Worm (Caenorhabditis elegans) whole organism, L1 larva: Measurements from ENCODE around the gene faah-5.

Source experiments
- C04F5.9 ChIP-seq: sonication (generic microtip); optimal IDR thresholded peaks from 2 replicates; lab custom pipeline; 2016; ENCODE audit warnings: missing genetic modification characterization, missing compliant biosample characterization
- aly-2 ChIP-seq: fragments of 150-350 bp; optimal IDR thresholded peaks from 2 replicates; lab custom pipeline; 2014; ENCODE audit warnings: missing biosample characterization, missing genetic modification characterization
- ama-1 ChIP-seq: fragments of 150-350 bp; optimal IDR thresholded peaks from 2 replicates; lab custom pipeline; 2014
- ceh-8 ChIP-seq: fragments of 200-800 bp; sonication (Bioruptor generic); optimal IDR thresholded peaks from 2 replicates; lab custom pipeline; 2018; ENCODE audit warnings: mild to moderate bottlenecking, missing genetic modification characterization, moderate library complexity, missing compliant biosample characterization
- ceh-82 ChIP-seq, 3 experiments: fragments of 150-350 bp in 1 of 3; sonication (generic microtip) in 2 of 3; optimal IDR thresholded peaks; 2 replicates each; lab custom pipeline; 2014 to 2017; ENCODE audit warnings: missing biosample characterization in 3 of 3, missing genetic modification characterization in 3 of 3
- ceh-90 ChIP-seq: sonication (generic microtip); optimal IDR thresholded peaks from 2 replicates; lab custom pipeline; 2016; ENCODE audit warnings: missing genetic modification characterization, missing compliant biosample characterization
- ces-1 ChIP-seq: fragments of 150-350 bp; optimal IDR thresholded peaks from 2 replicates; lab custom pipeline; 2014; ENCODE audit warnings: missing biosample characterization, missing genetic modification reagents, missing genetic modification characterization
- dsc-1 ChIP-seq: sonication (generic microtip); optimal IDR thresholded peaks from 2 replicates; lab custom pipeline; 2016; ENCODE audit warnings: mild to moderate bottlenecking, missing genetic modification characterization, missing compliant biosample characterization
- efl-1 ChIP-seq, 4 experiments: fragments of 150-350 bp; optimal IDR thresholded peaks in 3 of 4; peaks in 1 of 4; 1 replicate in 1 of 4; 2 replicates in 3 of 4; lab custom pipeline; 2014; ENCODE audit warnings: missing biosample characterization in 2 of 4, missing genetic modification characterization in 2 of 4, missing genetic modification reagents in 2 of 4
- efl-3 ChIP-seq: fragments of 200-800 bp; sonication (Bioruptor generic); optimal IDR thresholded peaks from 2 replicates; lab custom pipeline; 2018; ENCODE audit warnings: mild to moderate bottlenecking, missing genetic modification characterization, missing compliant biosample characterization
- egl-13 ChIP-seq: sonication (generic microtip); optimal IDR thresholded peaks from 2 replicates; lab custom pipeline; 2016; ENCODE audit warnings: missing genotype, missing genetic modification reagents, missing genetic modification characterization, missing compliant biosample characterization
- egl-27 ChIP-seq, 2 experiments: fragments of 150-350 bp in 1 of 2; sonication (generic microtip); optimal IDR thresholded peaks; 3 replicates each; lab custom pipeline; 2017 to 2018; ENCODE audit warnings: missing biosample characterization in 2 of 2, missing genetic modification characterization in 2 of 2, missing genetic modification reagents in 2 of 2
- elt-2 ChIP-seq: sonication (generic microtip); optimal IDR thresholded peaks from 2 replicates; lab custom pipeline; 2016; ENCODE audit warnings: missing genetic modification characterization, mild to moderate bottlenecking, inconsistent platforms, missing compliant biosample characterization, missing genetic modification reagents
- elt-3 ChIP-seq, 6 experiments: fragments of 150-350 bp in 1 of 6; sonication (generic microtip); optimal IDR thresholded peaks; 2 replicates each; lab custom pipeline; 2017 to 2018; ENCODE audit warnings: missing biosample characterization in 6 of 6, missing genetic modification characterization in 6 of 6, inconsistent platforms in 1 of 6
- ets-5 ChIP-seq: fragments of 200-800 bp; sonication (Bioruptor generic); IDR thresholded peaks from 2 replicates; pipeline ENCODE4 v1.3.6; 2022; ENCODE audit warnings: missing genetic modification characterization, missing compliant biosample characterization
- fkh-8 ChIP-seq: sonication (generic microtip); optimal IDR thresholded peaks from 2 replicates; lab custom pipeline; 2016; ENCODE audit warnings: mild to moderate bottlenecking, missing genetic modification characterization, missing compliant biosample characterization
- hpl-2 ChIP-seq: fragments of 150-350 bp; optimal IDR thresholded peaks from 2 replicates; lab custom pipeline; 2014; ENCODE audit warnings: missing biosample characterization, missing genetic modification reagents, missing genetic modification characterization
- irx-1 ChIP-seq: sonication (generic microtip); optimal IDR thresholded peaks from 2 replicates; lab custom pipeline; 2016; ENCODE audit warnings: missing genetic modification characterization, missing compliant biosample characterization
- isw-1 ChIP-seq: fragments of 200-800 bp; sonication (Bioruptor generic); IDR thresholded peaks from 2 replicates; pipeline ENCODE4 v1.3.6; 2022; ENCODE audit warnings: missing genetic modification characterization, missing compliant biosample characterization
- lin-13 ChIP-seq: fragments of 150-350 bp; optimal IDR thresholded peaks from 2 replicates; lab custom pipeline; 2014; ENCODE audit warnings: missing biosample characterization, missing genetic modification reagents, missing genetic modification characterization
- lin-14 ChIP-seq: fragments of 200-800 bp; sonication (Bioruptor generic); optimal IDR thresholded peaks from 2 replicates; lab custom pipeline; 2018; ENCODE audit warnings: mild to moderate bottlenecking, missing genetic modification characterization, moderate library complexity, missing compliant biosample characterization
- lin-35 ChIP-seq, 2 experiments: fragments of 150-350 bp; optimal IDR thresholded peaks; 2 replicates each; lab custom pipeline; 2014; ENCODE audit warnings: missing biosample characterization in 2 of 2, missing genetic modification characterization in 2 of 2, missing genetic modification reagents in 2 of 2
- lir-3 ChIP-seq: sonication (generic microtip); optimal IDR thresholded peaks from 2 replicates; lab custom pipeline; 2016; ENCODE audit warnings: mild to moderate bottlenecking, missing genetic modification characterization, moderate library complexity, missing compliant biosample characterization; ENCODE audit not compliant: poor library complexity
- lsy-2 ChIP-seq, 2 experiments: fragments of 150-350 bp; optimal IDR thresholded peaks; 2 replicates each; lab custom pipeline; 2014; ENCODE audit warnings: missing biosample characterization in 2 of 2, missing genetic modification characterization in 2 of 2
- mep-1 ChIP-seq: fragments of 150-350 bp; optimal IDR thresholded peaks from 2 replicates; lab custom pipeline; 2014; ENCODE audit warnings: missing biosample characterization, missing genetic modification characterization
- nhr-11 ChIP-seq: fragments of 150-350 bp; optimal IDR thresholded peaks from 2 replicates; lab custom pipeline; 2014; ENCODE audit warnings: missing biosample characterization, missing genetic modification characterization
- nhr-12 ChIP-seq: sonication (generic microtip); optimal IDR thresholded peaks from 2 replicates; lab custom pipeline; 2017; ENCODE audit warnings: missing biosample characterization, missing genetic modification characterization
- nhr-19 ChIP-seq: fragments of 200-800 bp; sonication (Bioruptor generic); conservative IDR thresholded peaks from 2 replicates; pipeline ENCODE4 v1.3.6; 2022; ENCODE audit warnings: missing genetic modification characterization, missing compliant biosample characterization
- nhr-20 ChIP-seq: sonication (generic microtip); optimal IDR thresholded peaks from 2 replicates; lab custom pipeline; 2016; ENCODE audit warnings: mild to moderate bottlenecking, missing genetic modification characterization, missing compliant biosample characterization
- nhr-237 ChIP-seq: fragments of 150-350 bp; optimal IDR thresholded peaks from 2 replicates; lab custom pipeline; 2014; ENCODE audit warnings: missing biosample characterization, missing genetic modification characterization
- nhr-28 ChIP-seq: fragments of 150-350 bp; optimal IDR thresholded peaks from 2 replicates; lab custom pipeline; 2014; ENCODE audit warnings: missing biosample characterization, missing genetic modification characterization
- nhr-47 ChIP-seq: sonication (generic microtip); optimal IDR thresholded peaks from 2 replicates; lab custom pipeline; 2016; ENCODE audit warnings: mild to moderate bottlenecking, missing genetic modification characterization, moderate library complexity, missing compliant biosample characterization
- nhr-71 ChIP-seq: sonication (generic microtip); optimal IDR thresholded peaks from 2 replicates; lab custom pipeline; 2016; ENCODE audit warnings: mild to moderate bottlenecking, missing genetic modification characterization, moderate library complexity, missing compliant biosample characterization
- nhr-85 ChIP-seq: sonication (generic microtip); peaks from one replicate; lab custom pipeline; 2016; ENCODE audit warnings: missing genetic modification characterization, inconsistent platforms, missing compliant biosample characterization
- pag-3 ChIP-seq: sonication (generic microtip); optimal IDR thresholded peaks from 2 replicates; lab custom pipeline; 2017; ENCODE audit warnings: missing genetic modification characterization, mild to moderate bottlenecking, missing compliant biosample characterization, antibody characterized with exemption, borderline replicate concordance; ENCODE audit not compliant: insufficient read depth
- pax-3 ChIP-seq: fragments of 200-800 bp; sonication (Bioruptor generic); optimal IDR thresholded peaks from 2 replicates; lab custom pipeline; 2018; ENCODE audit warnings: mild to moderate bottlenecking, missing genetic modification characterization, moderate library complexity, missing compliant biosample characterization
- rnt-1 ChIP-seq: sonication (generic microtip); optimal IDR thresholded peaks from 2 replicates; lab custom pipeline; 2016; ENCODE audit warnings: mild to moderate bottlenecking, missing genetic modification characterization, moderate library complexity, missing compliant biosample characterization
- snpc-4 ChIP-seq: fragments of 150-350 bp; optimal IDR thresholded peaks from 2 replicates; lab custom pipeline; 2014; ENCODE audit warnings: missing biosample characterization, missing genetic modification characterization
- snu-23 ChIP-seq: sonication (generic microtip); optimal IDR thresholded peaks from 2 replicates; lab custom pipeline; 2016; ENCODE audit warnings: missing genetic modification characterization, missing compliant biosample characterization
- sox-4 ChIP-seq: sonication (generic microtip); optimal IDR thresholded peaks from 2 replicates; lab custom pipeline; 2016; ENCODE audit warnings: missing genetic modification characterization, missing compliant biosample characterization
- sup-37 ChIP-seq: fragments of 200-800 bp; sonication (Bioruptor generic); optimal IDR thresholded peaks from 2 replicates; lab custom pipeline; 2018; ENCODE audit warnings: mild to moderate bottlenecking, missing genetic modification characterization, missing compliant biosample characterization
- swsn-7 ChIP-seq: sonication (generic microtip); optimal IDR thresholded peaks from 2 replicates; lab custom pipeline; 2016; ENCODE audit warnings: missing genetic modification characterization, missing compliant biosample characterization
- tlp-1 ChIP-seq: fragments of 150-350 bp; optimal IDR thresholded peaks from 2 replicates; lab custom pipeline; 2014; ENCODE audit warnings: missing biosample characterization, missing genetic modification characterization
- unc-62 ChIP-seq: fragments of 150-350 bp; optimal IDR thresholded peaks from 2 replicates; lab custom pipeline; 2014; ENCODE audit warnings: missing biosample characterization, missing genetic modification reagents, missing genetic modification characterization
- unc-98 ChIP-seq: fragments of 200-800 bp; sonication (Bioruptor generic); IDR thresholded peaks from 2 replicates; pipeline ENCODE4 v1.3.6; 2022; ENCODE audit warnings: missing genetic modification characterization, missing compliant biosample characterization
- vab-15 ChIP-seq: sonication (generic microtip); optimal IDR thresholded peaks from 2 replicates; lab custom pipeline; 2017; ENCODE audit warnings: missing genotype, mild to moderate bottlenecking, missing genetic modification characterization, missing compliant biosample characterization
- xbp-1 ChIP-seq: sonication (generic microtip); optimal IDR thresholded peaks from 2 replicates; lab custom pipeline; 2016; ENCODE audit warnings: missing genetic modification characterization, missing compliant biosample characterization
- zag-1 ChIP-seq: fragments of 150-350 bp; optimal IDR thresholded peaks from 2 replicates; lab custom pipeline; 2014; ENCODE audit warnings: missing biosample characterization, missing genetic modification characterization
- ztf-11 ChIP-seq, 2 experiments: sonication (generic microtip); optimal IDR thresholded peaks; 2 replicates each; lab custom pipeline; 2016 to 2017; ENCODE audit warnings: missing genetic modification characterization in 2 of 2, missing biosample characterization in 1 of 2, missing compliant biosample characterization in 1 of 2

faah-5 gene

ce11 chrIII:11935948-11936280, 44.7 kb upstream of the faah-5 start (continued):
- TF ChIP-seq elt-2: no peak
- no peak for TF ChIP-seq ces-1 (GFP tag; lab: Kevin White, UChicago)
- no peak for TF ChIP-seq nhr-20 (tag; lab: Kevin White, UChicago)
- TF ChIP-seq elt-3 (tag; optimal IDR thresholded peaks at IDR 0.05; lab: Kevin White, UChicago): no peak
- TF ChIP-seq tlp-1: no peak
- no peak for TF ChIP-seq lir-3 (tag; lab: Kevin White, UChicago)
- TF ChIP-seq lin-13 (GFP tag; lab: Kevin White, UChicago): no peak
- no peak for TF ChIP-seq sup-37 (GFP tag; lab: Kevin White, UChicago)
- peak; percentile 13 for TF ChIP-seq snu-23
- TF ChIP-seq egl-13 (tag; lab: Kevin White, UChicago): peak; percentile 75
- TF ChIP-seq dsc-1 (tag; lab: Kevin White, UChicago): peak; percentile 31
- no peak for TF ChIP-seq irx-1 (tag; lab: Kevin White, UChicago)
- TF ChIP-seq efl-1 (optimal IDR thresholded peaks at IDR 0.05; lab: Kevin White, UChicago): no peak
- peak in 1 of 2 experiments; percentile 92 for TF ChIP-seq efl-1 (GFP tag; optimal IDR thresholded peaks at IDR 0.05 in 1 of 2; lab: Kevin White, UChicago)
- TF ChIP-seq hpl-2 (GFP tag; lab: Kevin White, UChicago): no peak
- peak; percentile 11 for TF ChIP-seq isw-1 (GFP tag; lab: Robert Waterston, UW)
- no peak for TF ChIP-seq vab-15 (tag; lab: Kevin White, UChicago)
- no peak for TF ChIP-seq ets-5
- no peak for TF ChIP-seq pag-3 (tag; lab: Kevin White, UChicago)
- no peak for TF ChIP-seq nhr-12 (tag; lab: Kevin White, UChicago)
- no peak for TF ChIP-seq nhr-28
- no peak for TF ChIP-seq nhr-11 (tag; lab: Kevin White, UChicago)
- no peak for TF ChIP-seq nhr-237 (tag; lab: Kevin White, UChicago)
- TF ChIP-seq C04F5.9: no peak
- TF ChIP-seq rnt-1 (tag; lab: Kevin White, UChicago): no peak
- TF ChIP-seq zag-1: no peak
- peak; percentile 14 for TF ChIP-seq snpc-4
- peak; percentile 90 for TF ChIP-seq fkh-8
- no peak for TF ChIP-seq unc-98 (GFP tag; lab: Robert Waterston, UW)
- TF ChIP-seq aly-2 (tag; lab: Kevin White, UChicago): peak; percentile 22
- peak in 1 of 2 experiments; percentile 41 for TF ChIP-seq lsy-2 (tag; optimal IDR thresholded peaks at IDR 0.05; lab: Kevin White, UChicago)

ce11 chrIII:11935032-11935947, 44.1 kb upstream of the faah-5 start:
- no peak for TF ChIP-seq sox-4 (tag; lab: Kevin White, UChicago)
- peak; percentile 49 for TF ChIP-seq pax-3 (tag; lab: Kevin White, UChicago)
- peak; percentile 1 for TF ChIP-seq mep-1 (tag; lab: Kevin White, UChicago)
- peak; percentile 18 for TF ChIP-seq swsn-7 (tag; lab: Kevin White, UChicago)
- TF ChIP-seq dsc-1 (tag; lab: Kevin White, UChicago): peak; percentile 83
- no peak for TF ChIP-seq efl-3 (GFP tag; lab: Kevin White, UChicago)
- peak; percentile 13 for TF ChIP-seq nhr-20 (tag; lab: Kevin White, UChicago)
- TF ChIP-seq lin-14 (GFP tag; lab: Kevin White, UChicago): no peak
- TF ChIP-seq nhr-19 (GFP tag; lab: Robert Waterston, UW): peak; percentile 42
- TF ChIP-seq xbp-1: peak; percentile 79
- TF ChIP-seq lin-35 (GFP tag; optimal IDR thresholded peaks at IDR 0.05; lab: Kevin White, UChicago): peak in 1 of 2 experiments; percentile 15
- peak; percentile 35 for TF ChIP-seq nhr-85 (tag; lab: Kevin White, UChicago)
- no peak for TF ChIP-seq ztf-11 (tag; optimal IDR thresholded peaks at IDR 0.05; lab: Kevin White, UChicago)
- TF ChIP-seq unc-62 (GFP tag; lab: Kevin White, UChicago): peak; percentile 44
- TF ChIP-seq egl-13 (tag; lab: Kevin White, UChicago): peak; percentile 2
- peak; percentile 26 for TF ChIP-seq sup-37 (GFP tag; lab: Kevin White, UChicago)
- TF ChIP-seq ceh-90: no peak
- peak; percentile 14 for TF ChIP-seq ama-1
- peak; percentile 46 for TF ChIP-seq ceh-8 (GFP tag; lab: Kevin White, UChicago)
- TF ChIP-seq egl-27 (tag; optimal IDR thresholded peaks at IDR 0.05; lab: Kevin White, UChicago): no peak
- TF ChIP-seq fkh-8: peak; percentile 89
- peak; percentile 64 for TF ChIP-seq nhr-47
- no peak for TF ChIP-seq ets-5
- TF ChIP-seq nhr-71 (tag; lab: Kevin White, UChicago): peak; percentile 66
- peak in 1 of 3 experiments; percentile 23 for TF ChIP-seq ceh-82 (tag; optimal IDR thresholded peaks at IDR 0.05; lab: Kevin White, UChicago)
- 0 out of 2 replicates have a peak, but pooled peaks have one; percentile 37 for TF ChIP-seq unc-98 (GFP tag; lab: Robert Waterston, UW)
- peak; percentile 74 for TF ChIP-seq rnt-1 (tag; lab: Kevin White, UChicago)
- TF ChIP-seq snu-23: peak; percentile 12
